Worm (Caenorhabditis elegans) whole organism, L2 larva: ENCODE results near the gene mrpl-44.

ENCODE experiments used
- ZK546.5 ChIP-seq: sonication (generic microtip); optimal IDR thresholded peaks from 2 replicates; lab custom pipeline; 2017; ENCODE audit warnings: missing biosample characterization, missing genetic modification characterization
- alr-1 ChIP-seq: fragments of 150-350 bp; optimal IDR thresholded peaks from 2 replicates; lab custom pipeline; 2014; ENCODE audit warnings: missing biosample characterization, missing genetic modification characterization
- aly-2 ChIP-seq: fragments of 150-350 bp; optimal IDR thresholded peaks from 2 replicates; lab custom pipeline; 2014; ENCODE audit warnings: missing biosample characterization, missing genetic modification characterization
- ama-1 ChIP-seq: fragments of 150-350 bp; optimal IDR thresholded peaks from 2 replicates; lab custom pipeline; 2018; ENCODE audit warnings: inconsistent platforms
- egl-27 ChIP-seq: sonication (generic microtip); optimal IDR thresholded peaks from 3 replicates; lab custom pipeline; 2017; ENCODE audit warnings: missing biosample characterization, missing genetic modification reagents, missing genetic modification characterization
- elt-3 ChIP-seq: sonication (generic microtip); optimal IDR thresholded peaks from 2 replicates; lab custom pipeline; 2017; ENCODE audit warnings: missing biosample characterization, missing genetic modification characterization
- lin-39 ChIP-seq: fragments of 150-350 bp; optimal IDR thresholded peaks from 2 replicates; lab custom pipeline; 2014; ENCODE audit warnings: missing biosample characterization, missing genetic modification reagents, missing genetic modification characterization
- lsy-2 ChIP-seq, 2 experiments: fragments of 150-350 bp in 1 of 2; sonication (generic microtip) in 1 of 2; optimal IDR thresholded peaks; 2 replicates each; lab custom pipeline; 2014 to 2017; ENCODE audit warnings: missing biosample characterization in 2 of 2, missing genetic modification characterization in 2 of 2
- nhr-10 ChIP-seq: sonication (generic microtip); optimal IDR thresholded peaks from 2 replicates; lab custom pipeline; 2017; ENCODE audit warnings: missing biosample characterization, missing genetic modification characterization
- nhr-23 ChIP-seq: fragments of 150-350 bp; optimal IDR thresholded peaks from 2 replicates; lab custom pipeline; 2014; ENCODE audit warnings: missing biosample characterization, missing genetic modification reagents, missing genetic modification characterization
- nhr-237 ChIP-seq: fragments of 150-350 bp; optimal IDR thresholded peaks from 2 replicates; lab custom pipeline; 2014; ENCODE audit warnings: missing biosample characterization, missing genetic modification characterization
- nhr-77 ChIP-seq: fragments of 150-350 bp; optimal IDR thresholded peaks from 2 replicates; lab custom pipeline; 2014; ENCODE audit warnings: missing biosample characterization, missing genetic modification characterization
- skn-1 ChIP-seq: sonication (generic microtip); optimal IDR thresholded peaks from 2 replicates; lab custom pipeline; 2017; ENCODE audit warnings: missing biosample characterization, missing genetic modification characterization
- ztf-11 ChIP-seq: sonication (generic microtip); optimal IDR thresholded peaks from 2 replicates; lab custom pipeline; 2017; ENCODE audit warnings: missing biosample characterization, missing genetic modification characterization

DNA sequence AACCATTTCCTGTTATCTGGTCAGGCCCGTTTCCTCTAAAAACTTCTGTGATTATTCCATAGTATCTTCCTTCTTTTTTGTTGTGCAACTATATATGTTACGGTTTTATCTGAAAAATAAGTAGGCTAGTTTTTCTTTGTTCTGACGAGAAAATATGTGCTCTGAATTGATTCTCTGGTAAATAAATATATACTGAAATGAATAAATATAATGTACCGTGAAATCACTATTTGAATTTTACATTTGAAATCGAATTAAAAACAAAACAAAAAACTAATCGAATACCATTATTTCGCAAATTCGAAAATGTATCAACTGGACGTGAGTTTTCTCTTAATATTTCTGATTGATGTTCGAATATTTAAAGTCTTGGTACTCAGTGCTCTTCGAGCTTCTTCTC lies 41.4 kb upstream of the mrpl-44 start, which contains the start of gene ZK512.10:
- no peak for TF ChIP-seq ZK546.5 (tag; lab: Kevin White, UChicago)
- TF ChIP-seq lin-39 (tag; lab: Kevin White, UChicago) = no peak
- no peak for TF ChIP-seq elt-3
- TF ChIP-seq nhr-23 (tag; lab: Kevin White, UChicago) = no peak
- TF ChIP-seq ztf-11 (tag; lab: Kevin White, UChicago) = no peak
- no peak for TF ChIP-seq nhr-237 (tag; lab: Kevin White, UChicago)
- TF ChIP-seq skn-1 (tag; lab: Kevin White, UChicago) = no peak
- TF ChIP-seq lsy-2 (tag; optimal IDR thresholded peaks at IDR 0.05; lab: Kevin White, UChicago) = no peak
- no peak for TF ChIP-seq nhr-10 (tag; lab: Kevin White, UChicago)
- TF ChIP-seq aly-2 (tag; lab: Kevin White, UChicago) = no peak
- no peak for TF ChIP-seq nhr-77 (tag; lab: Kevin White, UChicago)
- TF ChIP-seq alr-1 (tag; lab: Kevin White, UChicago) = no peak
- TF ChIP-seq ama-1 = no peak
- TF ChIP-seq egl-27 (tag; lab: Kevin White, UChicago) = no peak
